Fruit fly (Drosophila melanogaster) whole organism, wandering third instar larva: Measurements from ENCODE around the gene Ant2.

Source experiments
- Abd-B ChIP-seq: fragments of >200 bp; optimal IDR thresholded peaks from 2 replicates; lab custom pipeline; 2017; ENCODE audit warnings: missing biosample characterization, missing genetic modification characterization
- CG32264 ChIP-seq: fragments of 200-800 bp; sonication (Bioruptor generic); optimal IDR thresholded peaks from 2 replicates; lab custom pipeline; 2016; ENCODE audit warnings: missing biosample characterization, missing genetic modification characterization
- CG9705 ChIP-seq: fragments of 200-800 bp; sonication (Bioruptor generic); optimal IDR thresholded peaks from 2 replicates; lab custom pipeline; 2018; ENCODE audit warnings: missing biosample characterization, mild to moderate bottlenecking, missing genetic modification characterization
- CrebA ChIP-seq: fragments of 200-800 bp; sonication (Bioruptor generic); optimal IDR thresholded peaks from 2 replicates; lab custom pipeline; 2016; ENCODE audit warnings: missing biosample characterization, mild to moderate bottlenecking, missing genetic modification characterization, borderline replicate concordance
- Dfd ChIP-seq: fragments of >200 bp; optimal IDR thresholded peaks from 2 replicates; lab custom pipeline; 2017; ENCODE audit warnings: missing biosample characterization, missing genetic modification characterization
- Dif ChIP-seq: fragments of 200-275, 200-300 bp; sonication (Bioruptor generic); optimal IDR thresholded peaks from 2 replicates; lab custom pipeline; 2018; ENCODE audit warnings: missing biosample characterization, missing genetic modification characterization; ENCODE audit not compliant: partially characterized antibody
- GATAd ChIP-seq: sonication (Bioruptor generic); optimal IDR thresholded peaks from 2 replicates; lab custom pipeline; 2016; ENCODE audit warnings: missing biosample characterization, missing genetic modification characterization
- HLH106 ChIP-seq: fragments of 200-800 bp; optimal IDR thresholded peaks from 3 replicates; lab custom pipeline; 2019; ENCODE audit warnings: missing biosample characterization, mild to moderate bottlenecking, missing genetic modification characterization, moderate library complexity
- Hnf4 ChIP-seq: fragments of 200-800 bp; sonication (Bioruptor generic); optimal IDR thresholded peaks from 2 replicates; lab custom pipeline; 2016; ENCODE audit warnings: missing biosample characterization, mild to moderate bottlenecking, missing genetic modification characterization
- Hr78 ChIP-seq: fragments of >200 bp; optimal IDR thresholded peaks from 2 replicates; lab custom pipeline; 2017; ENCODE audit warnings: missing biosample characterization, missing genetic modification characterization
- Hr83 ChIP-seq: fragments of 200-300 bp; sonication (Bioruptor generic); optimal IDR thresholded peaks from 2 replicates; lab custom pipeline; 2016; ENCODE audit warnings: missing biosample characterization, mild to moderate bottlenecking, missing genetic modification characterization, moderate library complexity; ENCODE audit not compliant: poor library complexity, severe bottlenecking
- Jra ChIP-seq: sonication (Bioruptor generic); optimal IDR thresholded peaks from 2 replicates; lab custom pipeline; 2016; ENCODE audit warnings: missing biosample characterization, missing genetic modification characterization
- Mio ChIP-seq: sonication (Bioruptor generic); optimal IDR thresholded peaks from 2 replicates; lab custom pipeline; 2016; ENCODE audit warnings: missing biosample characterization, missing genetic modification characterization
- Myc ChIP-seq: fragments of >200 bp; optimal IDR thresholded peaks from 2 replicates; lab custom pipeline; 2017
- N ChIP-seq: fragments of >200 bp; optimal IDR thresholded peaks from 2 replicates; lab custom pipeline; 2018; ENCODE audit warnings: missing biosample characterization, missing external identifiers, missing genetic modification characterization
- OdsH ChIP-seq: fragments of 200-800 bp; sonication (Bioruptor generic); optimal IDR thresholded peaks from 2 replicates; lab custom pipeline; 2016; ENCODE audit warnings: missing biosample characterization, mild to moderate bottlenecking, missing genetic modification characterization
- Rel ChIP-seq, 2 experiments: fragments of 200-800 bp; sonication (Bioruptor generic) in 1 of 2; optimal IDR thresholded peaks; 2 replicates in 1 of 2; 3 replicates in 1 of 2; lab custom pipeline; 2016 to 2019; ENCODE audit warnings: mild to moderate bottlenecking in 2 of 2, missing biosample characterization in 2 of 2, missing genetic modification characterization in 2 of 2, moderate library complexity in 1 of 2
- Sp1 ChIP-seq: fragments of 200-800 bp; sonication (Bioruptor generic); optimal IDR thresholded peaks from 3 replicates; lab custom pipeline; 2019; ENCODE audit warnings: missing biosample characterization, mild to moderate bottlenecking, missing genetic modification characterization, moderate library complexity
- Vsx2 ChIP-seq: fragments of 200-300, 225-300 bp; sonication (Bioruptor generic); optimal IDR thresholded peaks from 2 replicates; lab custom pipeline; 2018; ENCODE audit warnings: missing biosample characterization, missing genetic modification characterization; ENCODE audit not compliant: partially characterized antibody
- br ChIP-seq: fragments of 200-800 bp; sonication (Bioruptor generic); optimal IDR thresholded peaks from 2 replicates; lab custom pipeline; 2016; ENCODE audit warnings: missing biosample characterization, missing genetic modification characterization
- brk ChIP-seq: fragments of 200-800 bp; sonication (Bioruptor generic); optimal IDR thresholded peaks from 2 replicates; lab custom pipeline; 2016; ENCODE audit warnings: missing biosample characterization, mild to moderate bottlenecking, missing genetic modification characterization
- dl ChIP-seq, 2 experiments: fragments of 175-275, 200-275 bp in 1 of 2; fragments of 200-275 bp in 1 of 2; sonication (Bioruptor generic); optimal IDR thresholded peaks; lab custom pipeline; 2018; ENCODE audit warnings: mild to moderate bottlenecking in 2 of 2, missing biosample characterization in 2 of 2, missing genetic modification characterization in 2 of 2, moderate library complexity in 2 of 2; ENCODE audit not compliant: partially characterized antibody in 2 of 2, insufficient read depth in 1 of 2
- dmrt93B ChIP-seq: fragments of 200-800 bp; sonication (Bioruptor generic); optimal IDR thresholded peaks from 2 replicates; lab custom pipeline; 2018; ENCODE audit warnings: missing biosample characterization, mild to moderate bottlenecking, missing genetic modification characterization
- dsf ChIP-seq: sonication (Bioruptor generic); optimal IDR thresholded peaks from 2 replicates; lab custom pipeline; 2016; ENCODE audit warnings: missing biosample characterization, missing genetic modification characterization, borderline replicate concordance
- ey ChIP-seq: fragments of 200-800 bp; sonication (Bioruptor generic); optimal IDR thresholded peaks from 2 replicates; lab custom pipeline; 2016; ENCODE audit warnings: missing biosample characterization, missing genetic modification characterization
- foxo ChIP-seq, 2 experiments: fragments of 200-800 bp; sonication (Bioruptor generic); optimal IDR thresholded peaks; 2 replicates in 1 of 2; 3 replicates in 1 of 2; lab custom pipeline; 2016 to 2017; ENCODE audit warnings: missing biosample characterization in 2 of 2, missing genetic modification characterization in 2 of 2
- fru ChIP-seq: fragments of 200-800 bp; sonication (Bioruptor generic); optimal IDR thresholded peaks from 3 replicates; lab custom pipeline; 2016; ENCODE audit warnings: missing biosample characterization, mild to moderate bottlenecking, missing genetic modification characterization
- h ChIP-seq: fragments of 200-800 bp; sonication (Bioruptor generic); optimal IDR thresholded peaks from 3 replicates; lab custom pipeline; 2016; ENCODE audit warnings: missing biosample characterization, mild to moderate bottlenecking, missing genetic modification characterization
- jim ChIP-seq: fragments of 175-275, 200-325 bp; sonication (Bioruptor generic); optimal IDR thresholded peaks from 2 replicates; lab custom pipeline; 2016; ENCODE audit warnings: missing biosample characterization, mild to moderate bottlenecking, missing genetic modification characterization
- lola ChIP-seq: fragments of >200 bp; optimal IDR thresholded peaks from 2 replicates; lab custom pipeline; 2017; ENCODE audit warnings: missing biosample characterization, missing genetic modification characterization
- pan ChIP-seq: fragments of >200 bp; optimal IDR thresholded peaks from 2 replicates; lab custom pipeline; 2017
- psq ChIP-seq: fragments of 200-800 bp; sonication (Bioruptor generic); optimal IDR thresholded peaks from 3 replicates; lab custom pipeline; 2017; ENCODE audit warnings: missing biosample characterization, mild to moderate bottlenecking, missing genetic modification characterization, moderate library complexity
- rgr ChIP-seq: fragments of 200-800 bp; sonication (Bioruptor generic); optimal IDR thresholded peaks from 3 replicates; lab custom pipeline; 2016; ENCODE audit warnings: missing biosample characterization, mild to moderate bottlenecking, missing genetic modification characterization
- sage ChIP-seq: fragments of 200-800 bp; sonication (Bioruptor generic); optimal IDR thresholded peaks from 2 replicates; lab custom pipeline; 2016; ENCODE audit warnings: missing biosample characterization, mild to moderate bottlenecking, missing genetic modification characterization
- sv ChIP-seq: fragments of 200-800 bp; sonication (Bioruptor generic); optimal IDR thresholded peaks from 3 replicates; lab custom pipeline; 2016; ENCODE audit warnings: missing biosample characterization, missing genetic modification characterization
- tai ChIP-seq: sonication (Bioruptor generic); optimal IDR thresholded peaks from 2 replicates; lab custom pipeline; 2016; ENCODE audit warnings: missing biosample characterization, missing genetic modification characterization
- usp ChIP-seq: fragments of >200 bp; optimal IDR thresholded peaks from 2 replicates; lab custom pipeline; 2017; ENCODE audit warnings: missing biosample characterization, missing genetic modification characterization
- woc ChIP-seq: sonication (Bioruptor generic); optimal IDR thresholded peaks from 2 replicates; lab custom pipeline; 2016; ENCODE audit warnings: missing biosample characterization, mild to moderate bottlenecking, missing genetic modification characterization

Ant2 gene

dm6 chrX:10783374-10784064 lies 3.2 kb downstream of the Ant2 start:
- TF ChIP-seq CrebA (GFP tag; lab: Kevin White, UChicago) (peak; percentile 48), GATAd (GFP tag; lab: Kevin White, UChicago) (no peak)

- peak; percentile 88 for TF ChIP-seq h
- TF ChIP-seq pan (lab: Kevin White, UChicago), result no peak
- no peak for TF ChIP-seq N (GFP tag; lab: Kevin White, UChicago)
- TF ChIP-seq Hr83 (GFP tag; lab: Kevin White, UChicago), result peak; percentile 50
- TF ChIP-seq CrebA (GFP tag; lab: Kevin White, UChicago), result no peak
- peak; percentile 44 for TF ChIP-seq psq
- peak; percentile 35 for TF ChIP-seq sage (GFP tag; lab: Kevin White, UChicago)
- TF ChIP-seq ey, result peak; percentile 77
- TF ChIP-seq jim (GFP tag; lab: Kevin White, UChicago), result peak; percentile 54
- peak; percentile 77 for TF ChIP-seq tai
- no peak for TF ChIP-seq Vsx2 (GFP tag; lab: Kevin White, UChicago)
- no peak for TF ChIP-seq Mio
- no peak for TF ChIP-seq dsf (GFP tag; lab: Kevin White, UChicago)
- peak; percentile 82 for TF ChIP-seq HLH106 (tag; lab: Kevin White, UChicago)
- TF ChIP-seq dmrt93B (GFP tag; lab: Kevin White, UChicago), result peak; percentile 64
- TF ChIP-seq CG32264 (GFP tag; lab: Kevin White, UChicago), result peak; percentile 56
- no peak for TF ChIP-seq dl (GFP tag; optimal IDR thresholded peaks at IDR 0.05; lab: Kevin White, UChicago; ENCODE audit: insufficient read depth in 1 of 2, partially characterized antibody in 2 of 2)
- TF ChIP-seq usp (GFP tag; lab: Kevin White, UChicago), result no peak
- no peak for TF ChIP-seq brk (GFP tag; lab: Kevin White, UChicago)
- peak; percentile 32 for TF ChIP-seq woc (GFP tag; lab: Kevin White, UChicago)
- TF ChIP-seq sv, result no peak
- TF ChIP-seq rgr (GFP tag; lab: Kevin White, UChicago), result peak; percentile 75
- TF ChIP-seq foxo (GFP tag; optimal IDR thresholded peaks at IDR 0.05; lab: Kevin White, UChicago), result peak in 1 of 2 experiments; percentile 84
- TF ChIP-seq GATAd (GFP tag; lab: Kevin White, UChicago), result peak; percentile 48
- TF ChIP-seq Abd-B (GFP tag; lab: Kevin White, UChicago), result no peak
- no peak for TF ChIP-seq Hr78
- TF ChIP-seq fru (GFP tag; lab: Kevin White, UChicago), result peak; percentile 79
- TF ChIP-seq br (GFP tag; lab: Kevin White, UChicago), result peak; percentile 80
- TF ChIP-seq Hnf4 (GFP tag; lab: Kevin White, UChicago), result peak; percentile 74
- TF ChIP-seq Dif (GFP tag; lab: Kevin White, UChicago), result no peak
- no peak for TF ChIP-seq lola
- peak; percentile 78 for TF ChIP-seq OdsH
- TF ChIP-seq Myc (lab: Kevin White, UChicago), result no peak
- no peak for TF ChIP-seq Dfd
- peak; percentile 69 for TF ChIP-seq Sp1 (GFP tag; lab: Kevin White, UChicago)
- TF ChIP-seq Rel (GFP tag; optimal IDR thresholded peaks at IDR 0.05; lab: Kevin White, UChicago), result no peak
- peak; percentile 29 for TF ChIP-seq Rel (tag; optimal IDR thresholded peaks at IDR 0.05; lab: Kevin White, UChicago)
- no peak for TF ChIP-seq Jra
- peak; percentile 1 for TF ChIP-seq CG9705 (GFP tag; lab: Kevin White, UChicago)
Observed at dm6 chrX:10775690-10776089, 11.0 kb downstream of the Ant2 start.
